Fruit fly (Drosophila melanogaster): ENCODE data around the gene CG5011.

CG5011 gene

DNA sequence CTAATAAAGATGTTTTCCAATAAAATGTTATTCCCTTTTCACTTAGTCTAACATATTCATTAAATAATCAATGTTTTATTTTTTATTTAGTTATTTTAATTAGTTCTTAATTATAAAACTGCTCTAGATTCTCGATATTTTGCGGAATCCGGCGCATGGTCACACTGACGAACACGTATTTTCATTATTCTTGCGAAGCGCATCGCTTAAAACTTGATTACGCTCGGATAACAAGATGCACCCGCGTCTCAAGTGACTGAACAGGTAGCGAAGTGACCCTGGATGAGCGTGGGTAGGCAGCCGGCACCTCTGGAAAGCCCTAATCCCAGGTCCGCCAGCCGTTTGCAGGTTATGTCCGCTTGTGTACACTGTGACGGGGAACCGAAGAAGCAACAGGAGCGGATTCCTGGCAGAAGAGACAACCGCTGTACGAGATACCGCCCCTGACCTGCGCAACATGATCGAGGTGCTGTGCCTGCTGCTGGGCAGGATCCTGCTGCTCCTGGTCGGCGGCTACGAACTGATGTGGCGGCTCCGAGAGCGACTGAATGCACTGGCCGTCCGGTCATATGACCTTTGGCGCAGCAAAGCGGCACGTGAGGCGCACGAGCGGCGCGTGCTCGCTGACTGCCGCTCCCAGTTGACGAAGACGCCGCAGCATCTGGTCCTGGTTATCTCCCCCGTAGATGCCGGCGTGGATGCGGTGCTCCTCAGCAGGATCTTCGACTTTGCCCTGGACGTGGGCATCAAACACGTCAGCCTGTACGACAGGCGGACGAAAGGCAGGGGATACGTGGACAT lies 41.8 kb upstream of the CG5011 start, which contains the start of gene Tango14 (continued):
- TF ChIP-seq nerfin-2 (GFP tag; IDR thresholded peaks at IDR 0.05; ENCODE audit: partially characterized antibody) = peak; percentile 52; the same call in 1 of the 2 replicates
- TF ChIP-seq Ets65A (GFP tag) = peak; percentile 37
- TF ChIP-seq CG1233 (GFP tag; optimal IDR thresholded peaks at IDR 0.05) = no peak
- TF ChIP-seq z (GFP tag; IDR thresholded peaks at IDR 0.05) = no peak
- TF ChIP-seq gcm2 (GFP tag; optimal IDR thresholded peaks at IDR 0.05) = no peak
- TF ChIP-seq Rx (GFP tag; IDR thresholded peaks at IDR 0.05) = 0 out of 2 replicates have a peak, but pooled peaks have one; percentile 2
- 0 out of 2 replicates have a peak, but pooled peaks have one; percentile 15 for TF ChIP-seq E2f2 (GFP tag; IDR thresholded peaks at IDR 0.05)
- 0 out of 2 replicates have a peak, but pooled peaks have one; percentile 18 for TF ChIP-seq inv (GFP tag; IDR thresholded peaks at IDR 0.05; ENCODE audit: partially characterized antibody)
- TF ChIP-seq Bgb (GFP tag; IDR thresholded peaks at IDR 0.05; ENCODE audit: partially characterized antibody) = peak; percentile 45; the same call in 1 of the 2 replicates
- TF ChIP-seq hb (GFP tag; IDR thresholded peaks at IDR 0.05; ENCODE audit: partially characterized antibody) = 0 out of 3 replicates have a peak, but pooled peaks have one; percentile 52
- TF ChIP-seq NFAT (GFP tag; IDR thresholded peaks at IDR 0.05) = no peak
- TF ChIP-seq CG4617 (GFP tag; optimal IDR thresholded peaks at IDR 0.05; ENCODE audit: borderline replicate concordance) = peak; percentile 34
- peak; percentile 59 for TF ChIP-seq sens (GFP tag)
- 0 out of 3 replicates have a peak, but pooled peaks have one; percentile 28 for TF ChIP-seq zfh1 (GFP tag; IDR thresholded peaks at IDR 0.05)

DNA sequence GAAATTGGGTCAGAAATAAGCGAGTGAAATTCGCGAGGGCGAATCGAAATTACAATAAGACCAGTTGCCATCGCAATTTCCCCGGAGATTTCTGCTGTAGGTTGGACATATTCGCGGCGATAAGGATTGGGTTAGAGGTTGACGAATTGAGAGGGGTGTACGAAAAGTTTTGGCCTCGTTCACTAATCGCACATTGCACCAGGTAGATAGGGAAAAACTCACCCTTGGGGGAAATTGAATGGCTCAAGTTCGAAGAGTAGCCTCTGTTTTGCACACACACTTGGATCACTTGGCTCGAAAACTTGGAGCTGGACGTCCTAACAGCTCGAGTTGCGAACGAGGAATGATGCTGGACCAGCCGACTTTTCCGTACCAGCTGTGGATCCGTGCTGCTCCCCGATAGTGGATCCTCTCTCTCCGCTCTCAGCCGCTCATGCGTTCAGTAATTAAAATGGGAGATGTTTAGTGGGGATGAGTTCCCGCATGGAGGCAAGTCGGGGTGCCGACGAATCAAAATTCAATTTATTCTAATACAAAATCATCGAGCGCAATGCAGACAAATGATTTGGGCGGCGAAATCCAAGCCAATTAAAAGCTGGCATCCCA lies 36.8 kb upstream of the CG5011 start, which contains the start of gene CG5080:
CG5080 (minus strand) TSS at position 349 of the 606 bp plus-strand sequence.
- TF ChIP-seq HHEX (GFP tag; optimal IDR thresholded peaks at IDR 0.05) (no peak), CG5180 (GFP tag; optimal IDR thresholded peaks at IDR 0.05) (no peak), ash1 (GFP tag; optimal IDR thresholded peaks at IDR 0.05) (no peak), gcm (GFP tag; optimal IDR thresholded peaks at IDR 0.05) (peak; percentile 10), Antp (GFP tag; optimal IDR thresholded peaks at IDR 0.05) (no peak)

DNA sequence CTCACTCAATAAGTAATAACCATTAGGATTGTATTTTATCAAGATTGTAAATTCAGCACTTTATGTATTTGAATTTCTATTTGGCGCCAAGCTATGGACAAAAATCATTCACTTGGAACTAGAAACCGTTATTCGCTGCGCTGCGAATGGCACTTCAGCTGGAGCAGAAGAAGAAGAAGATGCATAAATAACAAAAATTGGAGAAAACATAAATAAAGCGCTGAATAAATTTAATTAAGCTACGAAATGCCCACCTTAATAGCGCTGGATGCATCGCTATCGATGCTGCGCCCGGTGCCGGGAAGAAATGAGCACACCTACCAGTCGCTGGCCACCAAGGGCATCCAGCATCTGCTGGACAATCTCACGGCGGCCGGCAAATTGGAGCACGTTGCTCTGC lies 36.2 kb upstream of the CG5011 start, which contains the start of gene IntS14:
IntS14 (plus strand) TSS at position 150 of the 400 bp plus-strand sequence.
- TF ChIP-seq Dbx (GFP tag; IDR thresholded peaks at IDR 0.05) (no peak), CG32772 (GFP tag; IDR thresholded peaks at IDR 0.05) (no peak), CG13424 (tag; optimal IDR thresholded peaks at IDR 0.05) (no peak), en (GFP tag; optimal IDR thresholded peaks at IDR 0.05) (no peak), Drgx (GFP tag; IDR thresholded peaks at IDR 0.05) (no peak), cwo (GFP tag; optimal IDR thresholded peaks at IDR 0.05) (no peak), caup (GFP tag; optimal IDR thresholded peaks at IDR 0.05; ENCODE audit: severe bottlenecking) (no peak), MESR4 (GFP tag; optimal IDR thresholded peaks at IDR 0.05) (peak; percentile 30), Pdp1 (GFP tag; optimal IDR thresholded peaks at IDR 0.05) (peak in 1 of 2 experiments; percentile 30), pan (optimal IDR thresholded peaks at IDR 0.05) (no peak), pan (GFP tag; optimal IDR thresholded peaks at IDR 0.05 in 1 of 2, IDR thresholded peaks at IDR 0.05 in 1 of 2) (no peak), kni (GFP tag; optimal IDR thresholded peaks at IDR 0.05) (peak; percentile 3), Taf1 (GFP tag; IDR thresholded peaks at IDR 0.05) (no peak), Dek (tag; optimal IDR thresholded peaks at IDR 0.05) (no peak), al (GFP tag; IDR thresholded peaks at IDR 0.05) (no peak), CG11696 (GFP tag; IDR thresholded peaks at IDR 0.05) (no peak), Scr (GFP tag; IDR thresholded peaks at IDR 0.05; ENCODE audit: partially characterized antibody) (peak; percentile 29; the same call in 1 of the 2 replicates), crp (GFP tag; optimal IDR thresholded peaks at IDR 0.05) (peak; percentile 43 to 84), CG1647 (GFP tag; optimal IDR thresholded peaks at IDR 0.05) (no peak), pros (GFP tag; optimal IDR thresholded peaks at IDR 0.05) (no peak), chm (GFP tag; IDR thresholded peaks at IDR 0.05) (no peak), peb (GFP tag; IDR thresholded peaks at IDR 0.05) (no peak), sr (GFP tag; IDR thresholded peaks at IDR 0.05) (no peak), E2f2 (GFP tag; IDR thresholded peaks at IDR 0.05) (peak; percentile 93), Antp (GFP tag; optimal IDR thresholded peaks at IDR 0.05) (no peak), chn (GFP tag; optimal IDR thresholded peaks at IDR 0.05) (no peak), CG33213 (GFP tag; optimal IDR thresholded peaks at IDR 0.05) (no peak), twi (tag; optimal IDR thresholded peaks at IDR 0.05) (no peak)

Measured in whole organism, embryonic.